Worm (Caenorhabditis elegans) whole organism, L4/young adult: ENCODE data around the gene ule-5.

Source experiments
- dao-5 ChIP-seq: sonication (generic microtip); optimal IDR thresholded peaks from 2 replicates; lab custom pipeline; 2016; ENCODE audit warnings: missing genotype, missing genetic modification characterization, moderate library complexity, missing compliant biosample characterization
- him-1 ChIP-seq: sonication (generic microtip); optimal IDR thresholded peaks from 2 replicates; lab custom pipeline; 2016; ENCODE audit warnings: missing genotype, missing genetic modification reagents, missing genetic modification characterization, missing compliant biosample characterization

DNA sequence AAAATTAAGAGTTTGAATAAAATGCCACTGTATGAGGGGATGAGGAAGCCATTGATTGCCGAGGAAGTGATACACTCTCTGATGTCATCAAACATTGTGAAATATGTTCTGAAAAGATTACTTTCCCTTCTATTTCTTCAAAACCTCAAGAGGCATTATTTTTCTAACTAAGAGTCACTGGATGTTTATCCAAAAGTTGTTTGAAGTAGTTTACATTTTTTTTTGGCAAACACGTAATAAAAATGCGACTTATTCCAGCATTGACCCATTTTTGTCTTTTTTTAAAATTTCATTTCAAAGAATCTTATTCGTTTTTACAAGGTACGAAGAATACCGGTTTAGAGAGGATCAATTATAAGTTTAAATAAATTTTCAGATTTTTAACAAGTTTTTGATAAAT lies 24.3 kb downstream of the ule-5 start, which contains the start of gene Y62H9A.11:
- TF ChIP-seq him-1 (tag; lab: Kevin White, UChicago), result no peak
- no peak for TF ChIP-seq dao-5 (tag; lab: Kevin White, UChicago)
